Fruit fly (Drosophila melanogaster): ENCODE results near the gene Zip71B.

The Zip71B gene

dm6 chr3L:14986984-14987896, 4.8 kb upstream of the Zip71B start (continued):
- TF ChIP-seq Opbp (GFP tag; IDR thresholded peaks at IDR 0.05; ENCODE audit: partially characterized antibody) (no peak), sug (tag; optimal IDR thresholded peaks at IDR 0.05) (peak; percentile 11), CG6791 (GFP tag; IDR thresholded peaks at IDR 0.05; ENCODE audit: partially characterized antibody) (0 out of 3 replicates have a peak, but pooled peaks have one; percentile 41), Med (GFP tag) (peak; percentile 31), CG3163 (GFP tag; optimal IDR thresholded peaks at IDR 0.05) (peak; percentile 58), eyg (GFP tag; optimal IDR thresholded peaks at IDR 0.05) (no peak), HLH54F (GFP tag; optimal IDR thresholded peaks at IDR 0.05) (no peak), CG11085 (GFP tag; IDR thresholded peaks at IDR 0.05) (no peak), crp (GFP tag; optimal IDR thresholded peaks at IDR 0.05) (no peak), CG2889 (GFP tag; IDR thresholded peaks at IDR 0.05) (no peak), ftz-f1 (GFP tag; optimal IDR thresholded peaks at IDR 0.05) (no peak), MTF-1 (GFP tag; optimal IDR thresholded peaks at IDR 0.05; ENCODE audit: borderline replicate concordance) (no peak), lbe (GFP tag; optimal IDR thresholded peaks at IDR 0.05) (peak; percentile 25), dm (GFP tag; optimal IDR thresholded peaks at IDR 0.05) (peak; percentile 62), CG34376 (GFP tag; optimal IDR thresholded peaks at IDR 0.05) (peak; percentile 52), crol (GFP tag; IDR thresholded peaks at IDR 0.05) (no peak), gfzf (GFP tag; optimal IDR thresholded peaks at IDR 0.05) (no peak), Hmx (GFP tag; optimal IDR thresholded peaks at IDR 0.05) (no peak), CG4707 (GFP tag; optimal IDR thresholded peaks at IDR 0.05) (no peak), grn (GFP tag; optimal IDR thresholded peaks at IDR 0.05) (peak; percentile 77), cwo (GFP tag; optimal IDR thresholded peaks at IDR 0.05) (peak; percentile 86), Pdp1 (GFP tag; optimal IDR thresholded peaks at IDR 0.05) (peak in 1 of 2 experiments; percentile 34), rib (GFP tag; IDR thresholded peaks at IDR 0.05) (no peak), CG11696 (GFP tag; IDR thresholded peaks at IDR 0.05) (no peak), CG17612 (GFP tag; IDR thresholded peaks at IDR 0.05) (no peak), Bgb (GFP tag; IDR thresholded peaks at IDR 0.05; ENCODE audit: partially characterized antibody) (0 out of 2 replicates have a peak, but pooled peaks have one; percentile 23), sqz (GFP tag; optimal IDR thresholded peaks at IDR 0.05) (peak; percentile 34), bsh (GFP tag; optimal IDR thresholded peaks at IDR 0.05) (peak in 1 of 2 experiments; percentile 12), CG7839 (tag; optimal IDR thresholded peaks at IDR 0.05) (no peak), toy (GFP tag; IDR thresholded peaks at IDR 0.05) (no peak), Sry-δ (GFP tag; optimal IDR thresholded peaks at IDR 0.05) (no peak), Jarid2 (GFP tag; optimal IDR thresholded peaks at IDR 0.05) (peak; percentile 83), CG13287 (GFP tag; IDR thresholded peaks at IDR 0.05; ENCODE audit: partially characterized antibody) (peak; percentile 28; the same call in 1 of the 2 replicates), vvl (GFP tag; IDR thresholded peaks at IDR 0.05) (0 out of 2 replicates have a peak, but pooled peaks have one; percentile 10), cad (GFP tag; optimal IDR thresholded peaks at IDR 0.05) (peak; percentile 65), CG7987 (GFP tag; optimal IDR thresholded peaks at IDR 0.05) (peak; percentile 76), CG12391 (tag; optimal IDR thresholded peaks at IDR 0.05) (no peak), sd (tag; optimal IDR thresholded peaks at IDR 0.05) (peak; percentile 2), Hr78 (GFP tag; optimal IDR thresholded peaks at IDR 0.05) (peak in 1 of 2 experiments; percentile 83), Trl (optimal IDR thresholded peaks at IDR 0.05) (peak; percentile 73 to 84), Trl (GFP tag; optimal IDR thresholded peaks at IDR 0.05) (no peak), CG3847 (GFP tag; IDR thresholded peaks at IDR 0.05) (no peak), Doc3 (GFP tag; IDR thresholded peaks at IDR 0.05; ENCODE audit: partially characterized antibody) (0 out of 3 replicates have a peak, but pooled peaks have one; percentile 45), CTCF (GFP tag; optimal IDR thresholded peaks at IDR 0.05) (no peak)
